Fruit fly (Drosophila melanogaster): ENCODE results near the gene sty.
A peak's percentile ranks its signal among the peaks of the same experiment; 100 is the strongest.

sty gene

dm6 chr3L:3419369-3420232, 5.1 kb downstream of the sty start (continued):
- TF ChIP-seq lab (GFP tag; optimal IDR thresholded peaks at IDR 0.05), result no peak
- peak; percentile 11; the same call in 1 of the 2 replicates for TF ChIP-seq vvl (GFP tag; IDR thresholded peaks at IDR 0.05)
- 0 out of 3 replicates have a peak, but pooled peaks have one; percentile 26 for TF ChIP-seq row (GFP tag; IDR thresholded peaks at IDR 0.05)
- no peak for TF ChIP-seq eve (GFP tag; optimal IDR thresholded peaks at IDR 0.05)
- TF ChIP-seq scrt (GFP tag; optimal IDR thresholded peaks at IDR 0.05), result no peak
- 0 out of 3 replicates have a peak, but pooled peaks have one; percentile 11 for TF ChIP-seq Aef1 (GFP tag; IDR thresholded peaks at IDR 0.05)
- no peak for TF ChIP-seq CG10959 (GFP tag; IDR thresholded peaks at IDR 0.05)
- peak; percentile 46; the same call in 1 of the 2 replicates for TF ChIP-seq Drgx (GFP tag; IDR thresholded peaks at IDR 0.05)
- no peak for TF ChIP-seq grau (tag; optimal IDR thresholded peaks at IDR 0.05)
- peak; percentile 88 for TF ChIP-seq cg (GFP tag; optimal IDR thresholded peaks at IDR 0.05)
- peak; percentile 7; the same call in 1 of the 2 replicates for TF ChIP-seq slbo (GFP tag; IDR thresholded peaks at IDR 0.05)
- no peak for TF ChIP-seq CG6175 (GFP tag; IDR thresholded peaks at IDR 0.05)
- peak; percentile 9 for TF ChIP-seq CG2678 (tag; optimal IDR thresholded peaks at IDR 0.05)
- no peak for TF ChIP-seq CG16863 (GFP tag; optimal IDR thresholded peaks at IDR 0.05)
- no peak for TF ChIP-seq psq (GFP tag; optimal IDR thresholded peaks at IDR 0.05)
- peak; percentile 14 for TF ChIP-seq CG17385 (GFP tag; optimal IDR thresholded peaks at IDR 0.05)
- no peak for TF ChIP-seq gcm2 (GFP tag; optimal IDR thresholded peaks at IDR 0.05)
- TF ChIP-seq CG17361 (GFP tag; IDR thresholded peaks at IDR 0.05), result no peak; the same call in 2 of the 3 replicates
- peak in 1 of 2 experiments; percentile 3 for TF ChIP-seq bsh (GFP tag; optimal IDR thresholded peaks at IDR 0.05)
- TF ChIP-seq Dll (GFP tag; IDR thresholded peaks at IDR 0.05; ENCODE audit: partially characterized antibody), result no peak
- TF ChIP-seq CG9609 (GFP tag; optimal IDR thresholded peaks at IDR 0.05), result peak; percentile 0
- TF ChIP-seq sens (GFP tag), result peak; percentile 76
- TF ChIP-seq ken (GFP tag; IDR thresholded peaks at IDR 0.05), result 0 out of 3 replicates have a peak, but pooled peaks have one; percentile 22
- no peak for TF ChIP-seq al (GFP tag; IDR thresholded peaks at IDR 0.05)
- peak in 1 of 3 experiments; percentile 40 for TF ChIP-seq lola (GFP tag; optimal IDR thresholded peaks at IDR 0.05)
- peak; percentile 67 for TF ChIP-seq Adf1 (GFP tag; IDR thresholded peaks at IDR 0.05)
- TF ChIP-seq CG9727 (GFP tag; optimal IDR thresholded peaks at IDR 0.05), result peak; percentile 20
- 0 out of 2 replicates have a peak, but pooled peaks have one; percentile 16 for TF ChIP-seq CG9932 (GFP tag; IDR thresholded peaks at IDR 0.05)
- peak; percentile 87 for TF ChIP-seq pros (GFP tag; optimal IDR thresholded peaks at IDR 0.05)
- TF ChIP-seq CG18262 (tag; optimal IDR thresholded peaks at IDR 0.05), result peak; percentile 20
- 0 out of 3 replicates have a peak, but pooled peaks have one; percentile 19 for TF ChIP-seq Opbp (GFP tag; IDR thresholded peaks at IDR 0.05; ENCODE audit: partially characterized antibody)
- no peak for TF ChIP-seq CG5245 (GFP tag; optimal IDR thresholded peaks at IDR 0.05)
- no peak for TF ChIP-seq sug (tag; optimal IDR thresholded peaks at IDR 0.05)
- peak; percentile 1 for TF ChIP-seq mam (GFP tag; optimal IDR thresholded peaks at IDR 0.05)
- no peak for TF ChIP-seq gcm (GFP tag; optimal IDR thresholded peaks at IDR 0.05)
- no peak for TF ChIP-seq nom (GFP tag; optimal IDR thresholded peaks at IDR 0.05)
- TF ChIP-seq CG12659 (GFP tag; optimal IDR thresholded peaks at IDR 0.05), result no peak
- TF ChIP-seq ash1 (GFP tag; optimal IDR thresholded peaks at IDR 0.05), result no peak
- TF ChIP-seq wek (GFP tag; optimal IDR thresholded peaks at IDR 0.05), result no peak
- 0 out of 2 replicates have a peak, but pooled peaks have one; percentile 29 for TF ChIP-seq CG14441 (GFP tag; IDR thresholded peaks at IDR 0.05)
- TF ChIP-seq CG4424 (GFP tag; optimal IDR thresholded peaks at IDR 0.05), result no peak
- TF ChIP-seq Hr51 (GFP tag; optimal IDR thresholded peaks at IDR 0.05), result peak in 1 of 2 experiments; percentile 1
